Fruit fly (Drosophila melanogaster): ENCODE results near the gene Hsp67Bc.

Gene Hsp67Bc

DNA sequence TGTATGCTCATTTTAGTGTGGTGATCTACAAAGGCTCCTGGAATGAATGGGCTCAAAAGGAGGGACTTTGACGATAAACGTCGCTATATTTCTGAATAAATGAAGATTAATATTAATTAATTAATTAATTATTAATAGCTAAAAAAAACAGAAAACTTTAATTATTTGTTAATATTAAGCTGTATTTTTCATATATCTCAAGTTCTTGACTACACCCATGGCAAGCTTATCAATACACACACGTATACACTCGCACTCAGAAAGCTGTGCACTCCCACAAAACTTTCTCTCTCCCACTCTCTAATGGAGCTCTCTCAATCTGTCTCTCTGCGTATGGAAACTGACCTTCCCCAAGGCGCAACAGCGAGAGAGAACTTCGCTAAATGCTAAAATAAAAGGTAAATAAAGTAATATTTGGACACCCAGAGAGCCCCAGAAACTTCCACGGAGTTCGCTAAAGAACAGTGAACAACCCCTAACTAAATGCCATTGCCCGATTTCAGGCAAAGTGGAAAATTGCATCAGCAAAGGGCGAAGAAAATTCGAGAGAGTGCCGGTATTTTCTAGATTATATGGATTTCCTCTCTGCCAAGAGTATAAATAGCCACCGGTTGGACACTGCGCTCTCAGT, 1.2 kb upstream of the Hsp67Bc start (continued):
- TF ChIP-seq Spps (tag; optimal IDR thresholded peaks at IDR 0.05): peak; percentile 46
- TF ChIP-seq CG6683 (GFP tag; optimal IDR thresholded peaks at IDR 0.05): peak; percentile 36
- TF ChIP-seq ato (GFP tag; IDR thresholded peaks at IDR 0.05; ENCODE audit: partially characterized antibody): no peak
- no peak for TF ChIP-seq gro (GFP tag; optimal IDR thresholded peaks at IDR 0.05)
- peak; percentile 84 for TF ChIP-seq CG2678 (tag; optimal IDR thresholded peaks at IDR 0.05)
- peak; percentile 60 for TF ChIP-seq CG14710 (tag; optimal IDR thresholded peaks at IDR 0.05)
- TF ChIP-seq wdn (GFP tag; IDR thresholded peaks at IDR 0.05): peak; percentile 55
- peak; percentile 56 for TF ChIP-seq nau (GFP tag; optimal IDR thresholded peaks at IDR 0.05)
- no peak for TF ChIP-seq eyg (GFP tag; optimal IDR thresholded peaks at IDR 0.05)
- no peak for TF ChIP-seq CG16779 (GFP tag; IDR thresholded peaks at IDR 0.05)
- no peak for TF ChIP-seq CG4617 (GFP tag; optimal IDR thresholded peaks at IDR 0.05; ENCODE audit: borderline replicate concordance)
- peak; percentile 65 for TF ChIP-seq CG18262 (tag; optimal IDR thresholded peaks at IDR 0.05)
- peak; percentile 31 for TF ChIP-seq salm (tag; optimal IDR thresholded peaks at IDR 0.05)
- 0 out of 3 replicates have a peak, but pooled peaks have one; percentile 7 for TF ChIP-seq z (GFP tag; IDR thresholded peaks at IDR 0.05)
- peak; percentile 67 for TF ChIP-seq CG17829 (tag; optimal IDR thresholded peaks at IDR 0.05)
- TF ChIP-seq ewg (GFP tag; optimal IDR thresholded peaks at IDR 0.05): peak; percentile 60
- peak; percentile 30 for TF ChIP-seq Max (GFP tag; optimal IDR thresholded peaks at IDR 0.05)
- peak; percentile 40 for TF ChIP-seq onecut (GFP tag; IDR thresholded peaks at IDR 0.05)
- peak; percentile 29 for TF ChIP-seq CG10462 (GFP tag; optimal IDR thresholded peaks at IDR 0.05)
- peak; percentile 45; the same call in 1 of the 3 replicates for TF ChIP-seq Opbp (GFP tag; IDR thresholded peaks at IDR 0.05; ENCODE audit: partially characterized antibody)
- no peak for TF ChIP-seq ftz-f1 (GFP tag; optimal IDR thresholded peaks at IDR 0.05)
- TF ChIP-seq CG3726 (GFP tag; IDR thresholded peaks at IDR 0.05): 0 out of 3 replicates have a peak, but pooled peaks have one; percentile 40
- no peak for TF ChIP-seq nerfin-2 (GFP tag; IDR thresholded peaks at IDR 0.05; ENCODE audit: partially characterized antibody)
- TF ChIP-seq Awh (GFP tag; IDR thresholded peaks at IDR 0.05): peak; percentile 87
- peak; percentile 69 for TF ChIP-seq CG5953 (GFP tag; IDR thresholded peaks at IDR 0.05)
- peak; percentile 23 for TF ChIP-seq Dek (tag; optimal IDR thresholded peaks at IDR 0.05)
- TF ChIP-seq CG11696 (GFP tag; IDR thresholded peaks at IDR 0.05): peak; percentile 58
- peak; percentile 54 for TF ChIP-seq unc-4 (GFP tag; IDR thresholded peaks at IDR 0.05; ENCODE audit: partially characterized antibody)
- peak; percentile 33; the same call in 1 of the 2 replicates for TF ChIP-seq CG4404 (GFP tag; IDR thresholded peaks at IDR 0.05)
- TF ChIP-seq esg (GFP tag; conservative IDR thresholded peaks at IDR 0.05): peak; percentile 48
- TF ChIP-seq HHEX (GFP tag; optimal IDR thresholded peaks at IDR 0.05): peak; percentile 77
- TF ChIP-seq Sox100B (GFP tag; optimal IDR thresholded peaks at IDR 0.05): peak; percentile 72
- peak; percentile 66 for TF ChIP-seq CG6854 (GFP tag; optimal IDR thresholded peaks at IDR 0.05)
- peak; percentile 73 for TF ChIP-seq ken (GFP tag; IDR thresholded peaks at IDR 0.05)
- 0 out of 2 replicates have a peak, but pooled peaks have one; percentile 29 for TF ChIP-seq toy (GFP tag; IDR thresholded peaks at IDR 0.05)
- peak; percentile 33 for TF ChIP-seq CG7928 (GFP tag; optimal IDR thresholded peaks at IDR 0.05)
- no peak for TF ChIP-seq CG7963 (GFP tag; IDR thresholded peaks at IDR 0.05; ENCODE audit: partially characterized antibody)
- no peak for TF ChIP-seq Bteb2 (GFP tag; optimal IDR thresholded peaks at IDR 0.05)
- no peak for TF ChIP-seq prd (optimal IDR thresholded peaks at IDR 0.05)
- peak; percentile 60 for TF ChIP-seq prd (GFP tag; IDR thresholded peaks at IDR 0.05)
- peak; percentile 51 for TF ChIP-seq CG11723 (GFP tag; optimal IDR thresholded peaks at IDR 0.05)
- peak; percentile 58 for TF ChIP-seq CG11247 (GFP tag; IDR thresholded peaks at IDR 0.05)
- no peak for TF ChIP-seq pan (optimal IDR thresholded peaks at IDR 0.05)
- peak in 1 of 2 experiments; percentile 50 for TF ChIP-seq pan (GFP tag; optimal IDR thresholded peaks at IDR 0.05 in 1 of 2, IDR thresholded peaks at IDR 0.05 in 1 of 2)
- peak; percentile 63 for TF ChIP-seq abd-A (tag; optimal IDR thresholded peaks at IDR 0.05)
- TF ChIP-seq H2.0 (GFP tag; IDR thresholded peaks at IDR 0.05): peak; percentile 54; the same call in 1 of the 2 replicates
- peak; percentile 34 for TF ChIP-seq Dip3 (GFP tag; optimal IDR thresholded peaks at IDR 0.05)
- TF ChIP-seq Hr39 (optimal IDR thresholded peaks at IDR 0.05): no peak
- TF ChIP-seq nmo (GFP tag; optimal IDR thresholded peaks at IDR 0.05): peak; percentile 54
- peak; percentile 45; the same call in 1 of the 2 replicates for TF ChIP-seq bowl (GFP tag; IDR thresholded peaks at IDR 0.05)

All from whole organism, embryonic.